Fruit fly (Drosophila melanogaster) whole organism, prepupa: ENCODE data around the gene CG11714.

Source experiments
- Blimp-1 ChIP-seq: fragments of 200-800 bp; sonication (Bioruptor generic); optimal IDR thresholded peaks from 3 replicates; lab custom pipeline; 2017; ENCODE audit warnings: missing biosample characterization, missing genetic modification characterization, mild to moderate bottlenecking, moderate library complexity, missing genetic modification reagents
- CG10669 ChIP-seq: fragments of 200-800 bp; sonication (Bioruptor generic); optimal IDR thresholded peaks from 3 replicates; lab custom pipeline; 2018; ENCODE audit warnings: missing biosample characterization, mild to moderate bottlenecking, missing genetic modification characterization, moderate library complexity
- CG11762 ChIP-seq: fragments of 200-800 bp; sonication (Bioruptor generic); optimal IDR thresholded peaks from 3 replicates; lab custom pipeline; 2016; ENCODE audit warnings: missing biosample characterization, missing genetic modification characterization; ENCODE audit not compliant: insufficient read depth
- CG11902 ChIP-seq: fragments of 200-800 bp; sonication (Bioruptor generic); optimal IDR thresholded peaks from 3 replicates; lab custom pipeline; 2016; ENCODE audit warnings: missing biosample characterization, missing genetic modification characterization
- CG15336 ChIP-seq: fragments of 200-800 bp; sonication (Bioruptor generic); IDR thresholded peaks from 2 replicates; pipeline ENCODE4 v1.3.6; 2022; ENCODE audit warnings: missing biosample characterization, missing genetic modification characterization
- CG1621 ChIP-seq: fragments of 200-800 bp; sonication (Bioruptor generic); optimal IDR thresholded peaks from 3 replicates; lab custom pipeline; 2018; ENCODE audit warnings: missing biosample characterization, mild to moderate bottlenecking, missing genetic modification characterization
- CG16779 ChIP-seq: fragments of 200-800 bp; sonication (Bioruptor generic); optimal IDR thresholded peaks from 3 replicates; lab custom pipeline; 2017; ENCODE audit warnings: missing biosample characterization, mild to moderate bottlenecking, missing genetic modification characterization
- CG32006 ChIP-seq: fragments of 200-800 bp; sonication (Bioruptor generic); optimal IDR thresholded peaks from 3 replicates; lab custom pipeline; 2017; ENCODE audit warnings: missing biosample characterization, mild to moderate bottlenecking, missing genetic modification characterization
- CG3919 ChIP-seq: fragments of 200-800 bp; sonication (Bioruptor generic); optimal IDR thresholded peaks from 3 replicates; lab custom pipeline; 2016; ENCODE audit warnings: missing biosample characterization, missing genetic modification characterization
- CG6163 ChIP-seq: fragments of 200-800 bp; sonication (Bioruptor generic); IDR thresholded peaks from 3 replicates; pipeline ENCODE4 v1.3.6; 2022; ENCODE audit warnings: missing biosample characterization, missing genetic modification characterization
- CG6276 ChIP-seq: fragments of 200-800 bp; sonication (Bioruptor generic); optimal IDR thresholded peaks from 2 replicates; lab custom pipeline; 2017; ENCODE audit warnings: missing biosample characterization, mild to moderate bottlenecking, missing genetic modification characterization
- CG6792 ChIP-seq: fragments of 200-800 bp; sonication (Bioruptor generic); optimal IDR thresholded peaks from 3 replicates; lab custom pipeline; 2016; ENCODE audit warnings: missing biosample characterization, missing genetic modification characterization
- CG6808 ChIP-seq: fragments of 200-800 bp; sonication (Bioruptor generic); optimal IDR thresholded peaks from 3 replicates; lab custom pipeline; 2017; ENCODE audit warnings: missing biosample characterization, missing genetic modification characterization, mild to moderate bottlenecking, moderate library complexity, missing genetic modification reagents
- CG7368 ChIP-seq: fragments of 200-800 bp; sonication (Bioruptor generic); optimal IDR thresholded peaks from 3 replicates; lab custom pipeline; 2016; ENCODE audit warnings: missing biosample characterization, missing genetic modification characterization
- CG8119 ChIP-seq: fragments of 200-800 bp; sonication (Bioruptor generic); IDR thresholded peaks from 3 replicates; pipeline ENCODE4 v1.3.6; 2022; ENCODE audit warnings: missing biosample characterization, missing genetic modification characterization
- CG8319 ChIP-seq: fragments of 200-800 bp; sonication (Bioruptor generic); optimal IDR thresholded peaks from 3 replicates; lab custom pipeline; 2016; ENCODE audit warnings: missing biosample characterization, missing genetic modification characterization
- CG9139 ChIP-seq: fragments of 200-800 bp; sonication (Bioruptor generic); optimal IDR thresholded peaks from 3 replicates; lab custom pipeline; 2017; ENCODE audit warnings: missing biosample characterization, mild to moderate bottlenecking, missing genetic modification characterization
- Eip75B ChIP-seq: fragments of 200-800 bp; sonication (Bioruptor generic); optimal IDR thresholded peaks from 3 replicates; lab custom pipeline; 2016; ENCODE audit warnings: missing biosample characterization, missing genetic modification characterization
- Eip78C ChIP-seq: fragments of 200-800 bp; sonication (Bioruptor generic); peaks from one replicate; lab custom pipeline; 2016; ENCODE audit warnings: missing biosample characterization, missing genetic modification characterization
- Eip93F ChIP-seq: fragments of 200-800 bp; sonication (Bioruptor generic); optimal IDR thresholded peaks from 2 replicates; lab custom pipeline; 2016; ENCODE audit warnings: missing biosample characterization, mild to moderate bottlenecking, missing genetic modification characterization
- Ets21C ChIP-seq: fragments of 200-800 bp; sonication (Bioruptor generic); optimal IDR thresholded peaks from 3 replicates; lab custom pipeline; 2016; ENCODE audit warnings: missing biosample characterization, missing genetic modification characterization
- Hr38 ChIP-seq: sonication (Bioruptor generic); optimal IDR thresholded peaks from 2 replicates; lab custom pipeline; 2016; ENCODE audit warnings: missing biosample characterization, missing genetic modification characterization
- Hr39 ChIP-seq: fragments of 200-800 bp; sonication (Bioruptor generic); optimal IDR thresholded peaks from 2 replicates; lab custom pipeline; 2016; ENCODE audit warnings: missing biosample characterization, missing genetic modification characterization
- Hr4 ChIP-seq: fragments of 200-800 bp; sonication (Bioruptor generic); optimal IDR thresholded peaks from 3 replicates; lab custom pipeline; 2016; ENCODE audit warnings: missing biosample characterization, missing genetic modification characterization
- Lpt ChIP-seq: fragments of 200-800 bp; sonication (Bioruptor generic); optimal IDR thresholded peaks from 3 replicates; lab custom pipeline; 2016; ENCODE audit warnings: missing biosample characterization, missing genetic modification characterization
- Met ChIP-seq: fragments of 200-800 bp; sonication (Bioruptor generic); optimal IDR thresholded peaks from 3 replicates; lab custom pipeline; 2016; ENCODE audit warnings: missing biosample characterization, missing genetic modification characterization
- OdsH ChIP-seq: fragments of 200-800 bp; sonication (Bioruptor generic); optimal IDR thresholded peaks from 3 replicates; lab custom pipeline; 2016; ENCODE audit warnings: missing biosample characterization, missing genetic modification characterization
- Sox102F ChIP-seq: fragments of 200-800 bp; sonication (Bioruptor generic); optimal IDR thresholded peaks from 2 replicates; lab custom pipeline; 2016; ENCODE audit warnings: missing biosample characterization, mild to moderate bottlenecking, missing genetic modification characterization
- Sox14 ChIP-seq: fragments of 200-800 bp; sonication (Bioruptor generic); optimal IDR thresholded peaks from 3 replicates; lab custom pipeline; 2016; ENCODE audit warnings: missing biosample characterization, missing genetic modification characterization
- achi ChIP-seq: fragments of 200-800 bp; sonication (Bioruptor generic); optimal IDR thresholded peaks from 3 replicates; lab custom pipeline; 2016; ENCODE audit warnings: missing biosample characterization, missing genetic modification characterization
- cyc ChIP-seq: fragments of 200-800 bp; sonication (Bioruptor generic); optimal IDR thresholded peaks from 3 replicates; lab custom pipeline; 2016; ENCODE audit warnings: missing biosample characterization, missing genetic modification characterization
- dsx ChIP-seq: fragments of 200-800 bp; optimal IDR thresholded peaks from 3 replicates; lab custom pipeline; 2019; ENCODE audit warnings: missing biosample characterization, mild to moderate bottlenecking, missing genetic modification characterization, moderate library complexity; ENCODE audit not compliant: poor library complexity, severe bottlenecking
- eg ChIP-seq: fragments of 200-800 bp; sonication (Bioruptor generic); IDR thresholded peaks from 3 replicates; pipeline ENCODE4 v1.3.6; 2022; ENCODE audit warnings: missing biosample characterization, missing genetic modification characterization
- esn ChIP-seq: fragments of 200-800 bp; sonication (Bioruptor generic); optimal IDR thresholded peaks from 2 replicates; lab custom pipeline; 2016; ENCODE audit warnings: missing biosample characterization, mild to moderate bottlenecking, missing genetic modification characterization, moderate library complexity
- fd59A ChIP-seq: fragments of 200-800 bp; sonication (Bioruptor generic); optimal IDR thresholded peaks from 2 replicates; lab custom pipeline; 2017; ENCODE audit warnings: missing biosample characterization, mild to moderate bottlenecking, missing genetic modification characterization, missing genetic modification reagents
- fd85E ChIP-seq: fragments of 200-800 bp; sonication (Bioruptor generic); optimal IDR thresholded peaks from 3 replicates; lab custom pipeline; 2016; ENCODE audit warnings: missing biosample characterization, missing genetic modification characterization
- fkh ChIP-seq: fragments of 200-800 bp; sonication (Bioruptor generic); optimal IDR thresholded peaks from 3 replicates; lab custom pipeline; 2017; ENCODE audit warnings: missing biosample characterization, mild to moderate bottlenecking, missing genetic modification characterization, moderate library complexity
- lz ChIP-seq: fragments of 200-800 bp; sonication (Bioruptor generic); optimal IDR thresholded peaks from 3 replicates; lab custom pipeline; 2016; ENCODE audit warnings: missing biosample characterization, missing genetic modification characterization
- pdm3 ChIP-seq: fragments of 200-800 bp; sonication (Bioruptor generic); optimal IDR thresholded peaks from 3 replicates; lab custom pipeline; 2016; ENCODE audit warnings: missing biosample characterization, missing genetic modification characterization
- salr ChIP-seq, 2 experiments: fragments of 200-800 bp; sonication (Bioruptor generic); optimal IDR thresholded peaks; 3 replicates each; lab custom pipeline; 2016 to 2018; ENCODE audit warnings: missing biosample characterization in 2 of 2, missing genetic modification characterization in 2 of 2, mild to moderate bottlenecking in 1 of 2
- spab ChIP-seq: fragments of 200-800 bp; sonication (Bioruptor generic); optimal IDR thresholded peaks from 2 replicates; lab custom pipeline; 2017; ENCODE audit warnings: missing biosample characterization, mild to moderate bottlenecking, missing genetic modification characterization, missing genetic modification reagents
- ss ChIP-seq, 2 experiments: fragments of 200-800 bp; sonication (Bioruptor generic); optimal IDR thresholded peaks; 2 replicates in 1 of 2; 3 replicates in 1 of 2; lab custom pipeline; 2017 to 2018; ENCODE audit warnings: mild to moderate bottlenecking in 2 of 2, missing biosample characterization in 2 of 2, missing genetic modification characterization in 2 of 2, moderate library complexity in 1 of 2
- svp ChIP-seq: fragments of 200-800 bp; sonication (Bioruptor generic); peaks from one replicate; lab custom pipeline; 2016; ENCODE audit warnings: missing biosample characterization, missing genetic modification characterization
- topi ChIP-seq: fragments of 200-800 bp; sonication (Bioruptor generic); optimal IDR thresholded peaks from 3 replicates; lab custom pipeline; 2016; ENCODE audit warnings: missing biosample characterization, missing genetic modification characterization
- vri ChIP-seq: fragments of 200-800 bp; sonication (Bioruptor generic); optimal IDR thresholded peaks from 3 replicates; lab custom pipeline; 2016; ENCODE audit warnings: missing biosample characterization, mild to moderate bottlenecking, missing genetic modification characterization

CG11714 gene

dm6 chr3L:11554338-11554737 lies 31.8 kb upstream of the CG11714 start (continued):
- TF ChIP-seq spab (GFP tag; lab: Kevin White, UChicago) (peak; percentile 49), CG6276 (GFP tag; lab: Kevin White, UChicago) (peak; percentile 54), fd85E (GFP tag; lab: Kevin White, UChicago) (no peak), lz (GFP tag; lab: Kevin White, UChicago) (peak; percentile 57), CG8119 (peak; percentile 64; the same call in 2 of the 3 replicates), cyc (peak; percentile 53), Hr4 (peak; percentile 69), Eip93F (GFP tag; lab: Kevin White, UChicago) (no peak), CG10669 (GFP tag; lab: Kevin White, UChicago) (peak; percentile 78), achi (GFP tag; lab: Kevin White, UChicago) (peak; percentile 61), CG8319 (peak; percentile 7), CG1621 (peak; percentile 47), CG7368 (GFP tag; lab: Kevin White, UChicago) (peak; percentile 29), CG6808 (GFP tag; lab: Kevin White, UChicago) (peak; percentile 45), CG9139 (GFP tag; lab: Kevin White, UChicago) (peak; percentile 35), fd59A (GFP tag; lab: Kevin White, UChicago) (peak; percentile 39), Ets21C (peak; percentile 25), CG16779 (tag; lab: Kevin White, UChicago) (no peak), svp (GFP tag; lab: Kevin White, UChicago) (peak; percentile 82), CG15336 (peak; percentile 77), dsx (GFP tag; lab: Kevin White, UChicago) (peak; percentile 68), Blimp-1 (GFP tag; lab: Kevin White, UChicago) (no peak)

- no peak for TF ChIP-seq Eip75B (GFP tag; lab: Kevin White, UChicago)
These were observed 31.2 kb upstream of the CG11714 start for dm6 chr3L:11553672-11554068.

- TF ChIP-seq CG11902 (GFP tag; lab: Kevin White, UChicago), result no peak
- peak; percentile 25 for TF ChIP-seq CG11762 (GFP tag; lab: Kevin White, UChicago)
- peak; percentile 87 to 96 for TF ChIP-seq ss (GFP tag; optimal IDR thresholded peaks at IDR 0.05; lab: Kevin White, UChicago)
- peak; percentile 37 for TF ChIP-seq Blimp-1 (GFP tag; lab: Kevin White, UChicago)
- TF ChIP-seq CG32006 (GFP tag; lab: Kevin White, UChicago), result peak; percentile 54
- peak; percentile 43 for TF ChIP-seq CG10669 (GFP tag; lab: Kevin White, UChicago)
- TF ChIP-seq Hr38, result no peak
- TF ChIP-seq pdm3 (GFP tag; lab: Kevin White, UChicago), result peak; percentile 15
- TF ChIP-seq CG3919 (GFP tag; lab: Kevin White, UChicago), result peak; percentile 77
- peak; percentile 37 for TF ChIP-seq Sox14 (GFP tag; lab: Kevin White, UChicago)
- no peak for TF ChIP-seq Hr4
- TF ChIP-seq OdsH (GFP tag; lab: Kevin White, UChicago), result no peak
- no peak for TF ChIP-seq Hr39 (GFP tag; lab: Kevin White, UChicago)
- peak; percentile 65 for TF ChIP-seq fd85E (GFP tag; lab: Kevin White, UChicago)
- TF ChIP-seq lz (GFP tag; lab: Kevin White, UChicago), result peak; percentile 2
- peak; percentile 25 for TF ChIP-seq CG6792 (GFP tag; lab: Kevin White, UChicago)
- peak; percentile 66; the same call in 2 of the 3 replicates for TF ChIP-seq eg (GFP tag; lab: Robert Waterston, UW)
- peak; percentile 90 for TF ChIP-seq Eip78C (GFP tag; lab: Kevin White, UChicago)
- TF ChIP-seq CG9139 (GFP tag; lab: Kevin White, UChicago), result peak; percentile 75
- no peak for TF ChIP-seq salr (GFP tag; optimal IDR thresholded peaks at IDR 0.05; lab: Kevin White, UChicago)
- TF ChIP-seq esn (GFP tag; lab: Kevin White, UChicago), result peak; percentile 33
- TF ChIP-seq Lpt (GFP tag; lab: Kevin White, UChicago), result peak; percentile 82
- TF ChIP-seq fkh (GFP tag; lab: Kevin White, UChicago), result peak; percentile 71
- TF ChIP-seq Met (GFP tag; lab: Kevin White, UChicago), result peak; percentile 28
- no peak for TF ChIP-seq Ets21C
- peak; percentile 68 for TF ChIP-seq Sox102F
- TF ChIP-seq topi (GFP tag; lab: Kevin White, UChicago), result peak; percentile 23
- TF ChIP-seq CG8119, result peak; percentile 57
- TF ChIP-seq CG6808 (GFP tag; lab: Kevin White, UChicago), result peak; percentile 62
- TF ChIP-seq Eip75B (GFP tag; lab: Kevin White, UChicago), result peak; percentile 58
- TF ChIP-seq vri (GFP tag; lab: Kevin White, UChicago), result peak; percentile 60
- no peak for TF ChIP-seq fd59A (GFP tag; lab: Kevin White, UChicago)
- peak; percentile 82 for TF ChIP-seq CG6163
These were observed 30.6 kb upstream of the CG11714 start for dm6 chr3L:11552996-11553671.
